Fruit fly (Drosophila melanogaster): Measurements from ENCODE around the gene Shawl.

The Shawl gene

dm6 chr2L:9424193-9424592 is 9.2 kb upstream of the Shawl start:
- TF ChIP-seq CG8478 (optimal IDR thresholded peaks at IDR 0.05) = no peak
- TF ChIP-seq pan (optimal IDR thresholded peaks at IDR 0.05) = no peak
- TF ChIP-seq psq (optimal IDR thresholded peaks at IDR 0.05) = no peak
- no peak for TF ChIP-seq Dll (optimal IDR thresholded peaks at IDR 0.05)
- no peak for TF ChIP-seq EcR (GFP tag; optimal IDR thresholded peaks at IDR 0.05)
- no peak for TF ChIP-seq usp (GFP tag; optimal IDR thresholded peaks at IDR 0.05)

- TF ChIP-seq CG8478 (optimal IDR thresholded peaks at IDR 0.05) (no peak), pan (optimal IDR thresholded peaks at IDR 0.05) (no peak), psq (optimal IDR thresholded peaks at IDR 0.05) (no peak), Dll (optimal IDR thresholded peaks at IDR 0.05) (no peak), usp (GFP tag; optimal IDR thresholded peaks at IDR 0.05) (no peak), EcR (GFP tag; optimal IDR thresholded peaks at IDR 0.05) (no peak)
Measured at dm6 chr2L:9421312-9421711, 6.4 kb upstream of the Shawl start.

- TF ChIP-seq Dll (optimal IDR thresholded peaks at IDR 0.05) (no peak), pan (optimal IDR thresholded peaks at IDR 0.05) (no peak), CG8478 (optimal IDR thresholded peaks at IDR 0.05) (no peak), EcR (GFP tag; optimal IDR thresholded peaks at IDR 0.05) (no peak), psq (optimal IDR thresholded peaks at IDR 0.05) (no peak), usp (GFP tag; optimal IDR thresholded peaks at IDR 0.05) (no peak)
Measured at dm6 chr2L:9420660-9421059, 5.7 kb upstream of the Shawl start.

- TF ChIP-seq pan (optimal IDR thresholded peaks at IDR 0.05) (no peak), EcR (GFP tag; optimal IDR thresholded peaks at IDR 0.05) (no peak), usp (GFP tag; optimal IDR thresholded peaks at IDR 0.05) (no peak), CG8478 (optimal IDR thresholded peaks at IDR 0.05) (no peak)
Measured at dm6 chr2L:9416244-9416758, 1.3 kb upstream of the Shawl start, which contains the start of gene Mco1. Gene Mco1, plus strand, starts transcription at chr2L:9416588.

- TF ChIP-seq psq (optimal IDR thresholded peaks at IDR 0.05) (no peak), Dll (optimal IDR thresholded peaks at IDR 0.05) (no peak), EcR (GFP tag; optimal IDR thresholded peaks at IDR 0.05) (no peak), usp (GFP tag; optimal IDR thresholded peaks at IDR 0.05) (no peak)
Measured at dm6 chr2L:9400153-9400552, 14.8 kb downstream of the Shawl start.

dm6 chr2L:9397888-9398287 is 17.1 kb downstream of the Shawl start, which contains the start of gene CG4438:
Gene CG4438, minus strand, starts transcription at chr2L:9397988.
- no peak for TF ChIP-seq EcR (GFP tag; optimal IDR thresholded peaks at IDR 0.05)
- no peak for TF ChIP-seq CG8478 (optimal IDR thresholded peaks at IDR 0.05)
- no peak for TF ChIP-seq psq (optimal IDR thresholded peaks at IDR 0.05)
- TF ChIP-seq pan (optimal IDR thresholded peaks at IDR 0.05) = no peak
- TF ChIP-seq usp (GFP tag; optimal IDR thresholded peaks at IDR 0.05) = no peak
- no peak for TF ChIP-seq Dll (optimal IDR thresholded peaks at IDR 0.05)

- no peak for TF ChIP-seq psq (optimal IDR thresholded peaks at IDR 0.05)
- no peak for TF ChIP-seq Dll (optimal IDR thresholded peaks at IDR 0.05)
- TF ChIP-seq EcR (GFP tag; optimal IDR thresholded peaks at IDR 0.05) = no peak
- no peak for TF ChIP-seq CG8478 (optimal IDR thresholded peaks at IDR 0.05)
- no peak for TF ChIP-seq pan (optimal IDR thresholded peaks at IDR 0.05)
- TF ChIP-seq usp (GFP tag; optimal IDR thresholded peaks at IDR 0.05) = no peak
Measured at dm6 chr2L:9396396-9396795, 18.6 kb downstream of the Shawl start.

- TF ChIP-seq EcR (GFP tag; optimal IDR thresholded peaks at IDR 0.05) (no peak), CG8478 (optimal IDR thresholded peaks at IDR 0.05) (no peak), usp (GFP tag; optimal IDR thresholded peaks at IDR 0.05) (no peak), pan (optimal IDR thresholded peaks at IDR 0.05) (no peak), psq (optimal IDR thresholded peaks at IDR 0.05) (no peak), Dll (optimal IDR thresholded peaks at IDR 0.05) (no peak)
Measured at dm6 chr2L:9388924-9389765, 25.8 kb downstream of the Shawl start.

dm6 chr2L:9388013-9388605 is 26.8 kb downstream of the Shawl start:
- TF ChIP-seq pan (optimal IDR thresholded peaks at IDR 0.05) (no peak), psq (optimal IDR thresholded peaks at IDR 0.05) (no peak), EcR (GFP tag; optimal IDR thresholded peaks at IDR 0.05) (no peak)

- TF ChIP-seq CG8478 (optimal IDR thresholded peaks at IDR 0.05) = no peak
- TF ChIP-seq psq (optimal IDR thresholded peaks at IDR 0.05) = no peak
- TF ChIP-seq Dll (optimal IDR thresholded peaks at IDR 0.05) = no peak
- no peak for TF ChIP-seq usp (GFP tag; optimal IDR thresholded peaks at IDR 0.05)
- TF ChIP-seq EcR (GFP tag; optimal IDR thresholded peaks at IDR 0.05) = no peak
- no peak for TF ChIP-seq pan (optimal IDR thresholded peaks at IDR 0.05)
Measured at dm6 chr2L:9387240-9387672, 27.7 kb downstream of the Shawl start, which contains the start of gene Aldh. Gene Aldh, plus strand, starts transcription at chr2L:9387389.

dm6 chr2L:9386270-9386669 is 28.7 kb downstream of the Shawl start:
- no peak for TF ChIP-seq usp (GFP tag; optimal IDR thresholded peaks at IDR 0.05)
- TF ChIP-seq pan (optimal IDR thresholded peaks at IDR 0.05) = no peak
- TF ChIP-seq Dll (optimal IDR thresholded peaks at IDR 0.05) = no peak
- TF ChIP-seq CG8478 (optimal IDR thresholded peaks at IDR 0.05) = no peak
- no peak for TF ChIP-seq psq (optimal IDR thresholded peaks at IDR 0.05)
- no peak for TF ChIP-seq EcR (GFP tag; optimal IDR thresholded peaks at IDR 0.05)

- TF ChIP-seq psq (optimal IDR thresholded peaks at IDR 0.05) (no peak), EcR (GFP tag; optimal IDR thresholded peaks at IDR 0.05) (no peak), pan (optimal IDR thresholded peaks at IDR 0.05) (no peak), usp (GFP tag; optimal IDR thresholded peaks at IDR 0.05) (no peak), Dll (optimal IDR thresholded peaks at IDR 0.05) (no peak), CG8478 (optimal IDR thresholded peaks at IDR 0.05) (no peak)
Measured at dm6 chr2L:9377789-9378188, 37.2 kb downstream of the Shawl start.

All from whole organism.